Fruit fly (Drosophila melanogaster): ENCODE data around the gene CG15172.

The CG15172 gene

dm6 chr2L:19037455-19037854 lies 15.2 kb downstream of the CG15172 start (continued):
- TF ChIP-seq Side (GFP tag; optimal IDR thresholded peaks at IDR 0.05) = no peak
- no peak for TF ChIP-seq Bdp1 (GFP tag; optimal IDR thresholded peaks at IDR 0.05)
- TF ChIP-seq nerfin-2 (GFP tag; IDR thresholded peaks at IDR 0.05; ENCODE audit: partially characterized antibody) = no peak
- TF ChIP-seq CG31224 (GFP tag; IDR thresholded peaks at IDR 0.05) = no peak
- TF ChIP-seq E2f2 (GFP tag; IDR thresholded peaks at IDR 0.05) = 0 out of 2 replicates have a peak, but pooled peaks have one; percentile 7
- no peak for TF ChIP-seq Awh (GFP tag; IDR thresholded peaks at IDR 0.05)
- peak; percentile 59 for TF ChIP-seq Med (GFP tag)
- TF ChIP-seq disco-r (GFP tag; optimal IDR thresholded peaks at IDR 0.05) = no peak
- TF ChIP-seq MESR4 (GFP tag; optimal IDR thresholded peaks at IDR 0.05) = no peak
- TF ChIP-seq CG7271 (tag; optimal IDR thresholded peaks at IDR 0.05) = no peak
- TF ChIP-seq fru (optimal IDR thresholded peaks at IDR 0.05) = no peak
- TF ChIP-seq HLHmδ (GFP tag; optimal IDR thresholded peaks at IDR 0.05) = peak; percentile 67
- TF ChIP-seq eyg (GFP tag; optimal IDR thresholded peaks at IDR 0.05) = no peak

DNA sequence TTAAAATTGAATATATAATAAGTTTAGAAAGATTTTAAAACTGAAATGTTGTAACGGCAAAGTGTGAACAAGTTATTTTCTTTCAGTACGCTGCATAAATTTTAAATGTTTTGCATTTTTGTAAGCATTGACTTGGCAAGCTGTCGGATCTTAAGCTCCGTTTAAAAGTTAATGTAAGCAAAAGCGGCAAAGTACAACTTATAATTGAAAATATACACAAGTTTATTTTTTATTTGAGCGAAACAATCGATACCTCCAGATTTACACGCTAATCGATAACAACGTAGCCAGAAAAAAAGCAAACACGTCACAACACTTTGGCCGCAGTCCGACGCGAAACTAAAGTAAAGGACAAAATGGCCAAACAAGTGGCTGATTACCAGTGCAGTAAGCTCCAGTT lies 19.4 kb downstream of the CG15172 start, which contains the start of gene Catsup:
Gene Catsup (plus strand): TSS at position 273 of the 400 bp plus-strand sequence.
- TF ChIP-seq pnt (GFP tag; optimal IDR thresholded peaks at IDR 0.05) (no peak), YL-1 (GFP tag; optimal IDR thresholded peaks at IDR 0.05) (peak; percentile 52), zf30C (GFP tag; optimal IDR thresholded peaks at IDR 0.05) (no peak), prd (optimal IDR thresholded peaks at IDR 0.05) (no peak), prd (GFP tag; IDR thresholded peaks at IDR 0.05) (no peak), CG15514 (GFP tag; optimal IDR thresholded peaks at IDR 0.05) (peak; percentile 18), Nf-YA (GFP tag; IDR thresholded peaks at IDR 0.05) (no peak), C15 (GFP tag; IDR thresholded peaks at IDR 0.05) (no peak), CG9817 (tag; optimal IDR thresholded peaks at IDR 0.05) (no peak), CG10565 (GFP tag; optimal IDR thresholded peaks at IDR 0.05) (no peak), Bgb (GFP tag; IDR thresholded peaks at IDR 0.05; ENCODE audit: partially characterized antibody) (peak; percentile 70), dan (GFP tag; IDR thresholded peaks at IDR 0.05) (no peak), CG17912 (GFP tag; optimal IDR thresholded peaks at IDR 0.05) (no peak), sens (GFP tag) (peak; percentile 72), Opbp (GFP tag; IDR thresholded peaks at IDR 0.05; ENCODE audit: partially characterized antibody) (peak; percentile 57; the same call in 1 of the 3 replicates), Doc3 (GFP tag; IDR thresholded peaks at IDR 0.05; ENCODE audit: partially characterized antibody) (peak; percentile 78), pros (GFP tag; optimal IDR thresholded peaks at IDR 0.05) (no peak), Sry-δ (GFP tag; optimal IDR thresholded peaks at IDR 0.05) (peak; percentile 61), CG9727 (GFP tag; optimal IDR thresholded peaks at IDR 0.05) (no peak), CG9437 (GFP tag; optimal IDR thresholded peaks at IDR 0.05) (peak; percentile 21), CG10267 (tag; optimal IDR thresholded peaks at IDR 0.05) (peak; percentile 33), CG7928 (GFP tag; optimal IDR thresholded peaks at IDR 0.05) (no peak), CG2116 (GFP tag; optimal IDR thresholded peaks at IDR 0.05) (peak; percentile 74), CG34224 (GFP tag; IDR thresholded peaks at IDR 0.05; ENCODE audit: partially characterized antibody) (peak; percentile 58), unpg (GFP tag; optimal IDR thresholded peaks at IDR 0.05) (no peak), Sin3A (optimal IDR thresholded peaks at IDR 0.05) (peak; percentile 20), stwl (tag; optimal IDR thresholded peaks at IDR 0.05) (peak; percentile 59), CG2889 (GFP tag; IDR thresholded peaks at IDR 0.05) (no peak), CG30431 (GFP tag; optimal IDR thresholded peaks at IDR 0.05) (no peak), PHDP (tag; optimal IDR thresholded peaks at IDR 0.05) (no peak), knrl (GFP tag; IDR thresholded peaks at IDR 0.05; ENCODE audit: partially characterized antibody) (peak; percentile 75), CG12299 (tag; optimal IDR thresholded peaks at IDR 0.05) (no peak), Hmr (GFP tag; optimal IDR thresholded peaks at IDR 0.05) (no peak), CG1603 (tag; optimal IDR thresholded peaks at IDR 0.05) (peak; percentile 6), zen2 (GFP tag; IDR thresholded peaks at IDR 0.05; ENCODE audit: partially characterized antibody) (peak; percentile 43; the same call in 1 of the 3 replicates), phol (tag; optimal IDR thresholded peaks at IDR 0.05) (peak; percentile 17), NfI (GFP tag; optimal IDR thresholded peaks at IDR 0.05) (no peak), CG7271 (tag; optimal IDR thresholded peaks at IDR 0.05) (no peak)
